Fruit fly (Drosophila melanogaster) whole organism, pupa: ENCODE results near the gene Ire1.
A peak's percentile ranks its signal among the peaks of the same experiment; 100 is the strongest.

Experiments
- CG10348 ChIP-seq: fragments of 200-800 bp; sonication (Bioruptor generic); IDR thresholded peaks from 2 replicates; pipeline ENCODE4 v1.3.6; 2022; ENCODE audit warnings: missing biosample characterization, missing genetic modification characterization
- CG12605 ChIP-seq: fragments of 200-800 bp; sonication (Bioruptor generic); IDR thresholded peaks from 2 replicates; pipeline ENCODE4 v1.3.6; 2022; ENCODE audit warnings: missing biosample characterization, missing genetic modification characterization
- CG13204 ChIP-seq: fragments of 200-800 bp; sonication (Bioruptor generic); optimal IDR thresholded peaks from 2 replicates; lab custom pipeline; 2018; ENCODE audit warnings: missing biosample characterization, mild to moderate bottlenecking, missing genetic modification characterization, moderate library complexity
- CG14655 ChIP-seq: fragments of 200-800 bp; sonication (Bioruptor generic); optimal IDR thresholded peaks from 3 replicates; lab custom pipeline; 2017; ENCODE audit warnings: mild to moderate bottlenecking, missing biosample characterization, missing genetic modification reagents, missing genetic modification characterization
- CG15710 ChIP-seq: fragments of 200-800 bp; sonication (Bioruptor generic); optimal IDR thresholded peaks from 2 replicates; lab custom pipeline; 2018; ENCODE audit warnings: missing biosample characterization, mild to moderate bottlenecking, missing genetic modification characterization, moderate library complexity
- CG17806 ChIP-seq: fragments of 200-800 bp; sonication (Bioruptor generic); optimal IDR thresholded peaks from 2 replicates; lab custom pipeline; 2018; ENCODE audit warnings: missing biosample characterization, mild to moderate bottlenecking, missing genetic modification characterization, moderate library complexity
- CG32121 ChIP-seq: fragments of 200-800 bp; sonication (Bioruptor generic); IDR thresholded peaks from 2 replicates; pipeline ENCODE4 v1.3.6; 2022; ENCODE audit warnings: missing biosample characterization, missing genetic modification characterization
- CG34367 ChIP-seq: fragments of 200-800 bp; sonication (Bioruptor generic); optimal IDR thresholded peaks from 2 replicates; lab custom pipeline; 2018; ENCODE audit warnings: missing biosample characterization, mild to moderate bottlenecking, missing genetic modification characterization
- CG4496 ChIP-seq: fragments of 200-800 bp; sonication (Bioruptor generic); IDR thresholded peaks from 3 replicates; pipeline ENCODE4 v1.3.6; 2022; ENCODE audit warnings: missing biosample characterization, missing genetic modification characterization
- CG8159 ChIP-seq: fragments of 200-800 bp; sonication (Bioruptor generic); optimal IDR thresholded peaks from 3 replicates; lab custom pipeline; 2018; ENCODE audit warnings: missing biosample characterization, mild to moderate bottlenecking, missing genetic modification characterization, moderate library complexity
- CG8301 ChIP-seq: fragments of 200-800 bp; sonication (Bioruptor generic); optimal IDR thresholded peaks from 2 replicates; lab custom pipeline; 2018; ENCODE audit warnings: missing biosample characterization, mild to moderate bottlenecking, missing genetic modification characterization
- CG9948 ChIP-seq: fragments of 200-800 bp; sonication (Bioruptor generic); optimal IDR thresholded peaks from 2 replicates; lab custom pipeline; 2018; ENCODE audit warnings: missing biosample characterization, mild to moderate bottlenecking, missing genetic modification characterization, moderate library complexity
- D1 ChIP-seq: fragments of 200-800 bp; sonication (Bioruptor generic); optimal IDR thresholded peaks from 2 replicates; lab custom pipeline; 2018; ENCODE audit warnings: missing biosample characterization, mild to moderate bottlenecking, missing genetic modification characterization, moderate library complexity
- EcR ChIP-seq: fragments of 200-800 bp; sonication (Bioruptor generic); optimal IDR thresholded peaks from 3 replicates; lab custom pipeline; 2019; ENCODE audit warnings: missing biosample characterization, missing genetic modification characterization, mild to moderate bottlenecking, moderate library complexity, missing genetic modification reagents
- Ets98B ChIP-seq: fragments of 200-800 bp; sonication (Bioruptor generic); IDR thresholded peaks from 2 replicates; pipeline ENCODE4 v1.3.6; 2022; ENCODE audit warnings: missing biosample characterization, missing genetic modification characterization
- Pif1A ChIP-seq: fragments of 200-800 bp; sonication (Bioruptor generic); optimal IDR thresholded peaks from 3 replicates; lab custom pipeline; 2016; ENCODE audit warnings: missing biosample characterization, missing genetic modification characterization
- Pif1B ChIP-seq: fragments of 200-800 bp; sonication (Bioruptor generic); optimal IDR thresholded peaks from 3 replicates; lab custom pipeline; 2016; ENCODE audit warnings: missing biosample characterization, missing genetic modification characterization
- Snoo ChIP-seq: fragments of 200-800 bp; sonication (Bioruptor generic); optimal IDR thresholded peaks from 3 replicates; lab custom pipeline; 2017; ENCODE audit warnings: missing biosample characterization, mild to moderate bottlenecking, missing genetic modification characterization, inconsistent platforms
- fd96Ca ChIP-seq: fragments of 200-800 bp; sonication (Bioruptor generic); IDR thresholded peaks from 3 replicates; pipeline ENCODE4 v1.3.6; 2022; ENCODE audit warnings: missing biosample characterization, missing genetic modification characterization
- gl ChIP-seq: fragments of 200-800 bp; sonication (Bioruptor generic); optimal IDR thresholded peaks from 2 replicates; lab custom pipeline; 2018; ENCODE audit warnings: missing biosample characterization, mild to moderate bottlenecking, missing genetic modification characterization
- rn ChIP-seq: fragments of 200-800 bp; sonication (Bioruptor generic); IDR thresholded peaks from 2 replicates; pipeline ENCODE4 v1.3.6; 2022; ENCODE audit warnings: missing biosample characterization, missing genetic modification characterization

Gene Ire1

dm6 chr3R:19858944-19859343 lies 2.1 kb downstream of the Ire1 start:
- no peak for TF ChIP-seq Pif1A (GFP tag; lab: Kevin White, UChicago)
- no peak for TF ChIP-seq Pif1B (GFP tag; lab: Kevin White, UChicago)
- no peak for TF ChIP-seq Ets98B (GFP tag; lab: Robert Waterston, UW)
- TF ChIP-seq CG32121 (GFP tag; lab: Robert Waterston, UW) = no peak
- no peak for TF ChIP-seq CG9948
- no peak for TF ChIP-seq Snoo (tag; lab: Kevin White, UChicago)
- TF ChIP-seq fd96Ca (GFP tag; lab: Robert Waterston, UW) = no peak
- no peak for TF ChIP-seq gl
- TF ChIP-seq CG8301 (tag; lab: Kevin White, UChicago) = no peak
- TF ChIP-seq CG15710 (tag; lab: Kevin White, UChicago) = no peak
- TF ChIP-seq, all 21 proteins: peak for 0

DNA sequence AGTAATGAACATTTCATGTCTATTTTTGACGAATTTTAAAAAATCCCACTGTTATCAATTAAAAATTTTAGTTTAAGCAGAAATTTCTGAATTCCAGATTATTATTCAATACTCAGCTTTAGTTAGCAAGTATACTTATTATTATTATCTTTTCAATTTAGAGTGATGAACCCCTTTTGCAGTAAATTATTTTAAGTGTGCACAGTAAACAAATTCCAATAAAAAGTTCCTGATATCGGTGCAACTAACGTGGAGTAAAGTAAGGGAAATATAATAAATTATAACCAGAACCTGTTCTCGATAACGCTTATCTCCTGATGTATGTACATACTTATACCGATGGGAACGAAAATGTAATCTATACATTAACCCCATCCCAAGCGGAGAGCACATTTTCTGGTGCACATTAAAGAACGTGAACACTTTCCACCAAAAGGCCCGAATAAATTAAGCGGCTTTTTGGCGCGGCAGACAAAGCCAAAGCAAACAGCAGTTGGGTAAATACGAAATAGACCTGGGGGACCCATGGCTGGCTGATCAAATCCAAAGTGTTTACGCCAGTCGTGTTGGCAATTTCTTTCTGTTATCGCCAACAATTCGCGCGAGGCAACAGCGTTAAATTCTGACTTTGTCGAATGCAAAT lies 3.0 kb downstream of the Ire1 start:
- TF ChIP-seq EcR (GFP tag; lab: Kevin White, UChicago) (no peak), CG14655 (GFP tag; lab: Kevin White, UChicago) (no peak), CG9948 (no peak)

dm6 chr3R:19847591-19848256 lies 13.4 kb downstream of the Ire1 start:
- no peak for TF ChIP-seq Pif1B (GFP tag; lab: Kevin White, UChicago)
- peak; percentile 27; the same call in 1 of the 2 replicates for TF ChIP-seq CG12605 (GFP tag; lab: Robert Waterston, UW)
- TF ChIP-seq, all 21 proteins: peak for 1

DNA sequence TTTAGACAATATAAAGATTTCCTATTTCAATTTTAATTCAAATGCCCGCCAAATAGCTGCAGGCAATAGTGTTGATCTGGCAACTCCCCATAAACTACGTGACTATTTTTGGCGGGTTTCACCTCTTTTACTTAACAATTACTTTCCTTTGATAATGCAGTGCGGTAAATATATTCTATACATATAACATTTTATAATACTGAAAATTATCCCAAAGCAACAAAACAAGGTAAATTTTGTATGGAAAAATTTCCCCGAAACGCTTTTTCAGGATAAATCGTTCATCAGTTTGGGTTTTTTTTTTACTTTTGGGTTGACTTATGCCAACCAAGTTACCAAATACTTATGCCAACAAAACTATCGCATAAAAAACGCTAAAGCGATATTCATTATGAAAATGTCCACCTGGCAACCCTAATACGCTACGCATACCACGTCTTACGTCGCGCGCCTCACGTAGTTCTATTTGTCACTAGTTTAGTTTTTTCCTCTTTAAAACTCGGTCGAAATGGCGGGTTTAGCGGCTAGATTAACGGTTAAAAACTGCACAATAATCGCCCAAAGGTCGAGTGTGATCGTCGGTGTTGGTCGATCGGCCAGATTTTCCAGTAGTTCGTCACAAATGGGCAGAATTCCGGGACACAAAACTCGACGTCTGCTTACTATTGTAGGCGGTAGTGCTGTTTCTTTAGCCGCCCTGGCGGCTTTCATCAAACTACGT lies 14.1 kb downstream of the Ire1 start, which contains the start of gene MICU3:
MICU3 (plus strand) TSS at position 442 of the 721 bp plus-strand sequence.
- TF ChIP-seq gl (no peak), CG13204 (GFP tag; lab: Kevin White, UChicago) (no peak), Ets98B (GFP tag; lab: Robert Waterston, UW) (peak; percentile 51; the same call in 1 of the 2 replicates), CG32121 (GFP tag; lab: Robert Waterston, UW) (0 out of 2 replicates have a peak, but pooled peaks have one; percentile 29), CG14655 (GFP tag; lab: Kevin White, UChicago) (no peak), CG8301 (tag; lab: Kevin White, UChicago) (no peak), Snoo (tag; lab: Kevin White, UChicago) (no peak), CG4496 (GFP tag; lab: Robert Waterston, UW) (peak; percentile 58; the same call in 2 of the 3 replicates), rn (GFP tag; lab: Robert Waterston, UW) (no peak; the same call in 1 of the 2 replicates), D1 (tag; lab: Kevin White, UChicago) (peak; percentile 53), fd96Ca (GFP tag; lab: Robert Waterston, UW) (peak; percentile 53; the same call in 2 of the 3 replicates)

dm6 chr3R:19843888-19844287 lies 17.2 kb downstream of the Ire1 start:
- TF ChIP-seq CG32121 (GFP tag; lab: Robert Waterston, UW) (no peak), EcR (GFP tag; lab: Kevin White, UChicago) (no peak), CG8159 (tag; lab: Kevin White, UChicago) (no peak), CG13204 (GFP tag; lab: Kevin White, UChicago) (no peak), gl (no peak), CG17806 (tag; lab: Kevin White, UChicago) (no peak), CG34367 (tag; lab: Kevin White, UChicago) (no peak), fd96Ca (GFP tag; lab: Robert Waterston, UW) (no peak), CG9948 (no peak), CG15710 (tag; lab: Kevin White, UChicago) (no peak), Pif1B (GFP tag; lab: Kevin White, UChicago) (no peak), Pif1A (GFP tag; lab: Kevin White, UChicago) (no peak), rn (GFP tag; lab: Robert Waterston, UW) (no peak), CG8301 (tag; lab: Kevin White, UChicago) (no peak), Ets98B (GFP tag; lab: Robert Waterston, UW) (no peak), CG10348 (no peak)

- no peak for TF ChIP-seq CG4496 (GFP tag; lab: Robert Waterston, UW)
- TF ChIP-seq rn (GFP tag; lab: Robert Waterston, UW) = no peak
- no peak for TF ChIP-seq CG12605 (GFP tag; lab: Robert Waterston, UW)
- TF ChIP-seq CG34367 (tag; lab: Kevin White, UChicago) = no peak
- TF ChIP-seq CG17806 (tag; lab: Kevin White, UChicago) = no peak
- TF ChIP-seq Pif1B (GFP tag; lab: Kevin White, UChicago) = no peak
- no peak for TF ChIP-seq CG10348
- no peak for TF ChIP-seq CG32121 (GFP tag; lab: Robert Waterston, UW)
- no peak for TF ChIP-seq fd96Ca (GFP tag; lab: Robert Waterston, UW)
- no peak for TF ChIP-seq Pif1A (GFP tag; lab: Kevin White, UChicago)
- TF ChIP-seq CG8301 (tag; lab: Kevin White, UChicago) = no peak
- TF ChIP-seq CG14655 (GFP tag; lab: Kevin White, UChicago) = no peak
- no peak for TF ChIP-seq gl
- no peak for TF ChIP-seq Ets98B (GFP tag; lab: Robert Waterston, UW)
- TF ChIP-seq CG9948 = no peak
- TF ChIP-seq D1 (tag; lab: Kevin White, UChicago) = no peak
Observed at dm6 chr3R:19840545-19840944, 20.5 kb downstream of the Ire1 start, which contains the start of gene CG31459. CG31459 (plus strand) TSS chr3R:19840845.
